Fruit fly (Drosophila melanogaster): ENCODE results near the gene Nsun5.

The Nsun5 gene

DNA sequence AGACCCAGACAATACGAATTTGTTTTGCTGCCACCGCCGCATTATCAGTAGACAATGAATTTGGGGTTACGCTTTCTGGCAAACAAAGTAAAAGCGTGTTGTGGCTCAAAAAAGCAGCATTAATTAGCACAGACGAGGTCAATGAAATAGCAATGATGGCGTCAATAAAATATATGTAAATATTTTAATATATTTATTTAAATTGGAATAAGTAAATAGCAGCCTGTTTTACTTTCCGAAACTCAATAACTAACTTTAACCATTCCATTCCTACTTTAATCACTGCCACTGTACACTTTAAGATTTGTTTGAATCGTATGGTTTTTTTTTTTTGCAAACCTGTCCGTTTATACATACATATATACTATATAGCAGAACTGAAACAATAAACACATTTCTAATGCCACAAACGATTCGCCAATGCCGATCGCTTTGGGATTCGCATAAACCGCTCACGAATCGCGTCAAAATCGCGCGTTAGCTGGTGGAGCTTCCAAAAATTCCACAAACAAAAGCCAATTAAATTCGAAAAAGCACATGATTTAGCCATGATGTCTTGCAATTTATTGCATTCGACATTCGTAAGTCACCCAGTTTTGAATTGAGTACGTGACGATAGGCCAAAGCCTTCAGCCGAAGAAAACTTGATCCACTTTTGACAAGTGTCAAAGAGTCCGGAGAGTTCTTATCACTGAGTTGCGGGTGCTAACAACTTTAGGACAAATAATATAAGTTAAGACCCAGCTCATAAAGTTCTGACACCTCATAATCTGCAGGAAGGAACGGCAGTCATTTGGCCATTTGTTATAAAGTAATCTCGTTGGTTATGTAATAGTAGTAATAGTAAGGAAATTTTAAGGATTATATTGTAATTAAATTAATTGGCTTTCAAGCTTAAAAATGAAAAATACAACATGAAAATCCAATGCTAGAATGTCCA, 10.0 kb downstream of the Nsun5 start:
- TF ChIP-seq fd96Ca (GFP tag; IDR thresholded peaks at IDR 0.05) (no peak), CG9948 (tag; optimal IDR thresholded peaks at IDR 0.05) (no peak), Pif1B (GFP tag; optimal IDR thresholded peaks at IDR 0.05) (no peak), Ets98B (GFP tag; IDR thresholded peaks at IDR 0.05) (peak; percentile 67), CG32121 (GFP tag; IDR thresholded peaks at IDR 0.05) (peak; percentile 62), Pif1A (GFP tag; optimal IDR thresholded peaks at IDR 0.05) (peak; percentile 14), gl (tag; optimal IDR thresholded peaks at IDR 0.05) (no peak), Snoo (tag; optimal IDR thresholded peaks at IDR 0.05) (peak; percentile 13), CG15710 (tag; optimal IDR thresholded peaks at IDR 0.05) (peak; percentile 2), CG17806 (tag; optimal IDR thresholded peaks at IDR 0.05) (no peak), rn (GFP tag; IDR thresholded peaks at IDR 0.05) (no peak), CG8301 (tag; optimal IDR thresholded peaks at IDR 0.05) (no peak), CG13204 (GFP tag; optimal IDR thresholded peaks at IDR 0.05) (no peak), CG34367 (tag; optimal IDR thresholded peaks at IDR 0.05) (no peak), CG8159 (tag; optimal IDR thresholded peaks at IDR 0.05) (peak; percentile 9), CG14655 (GFP tag; optimal IDR thresholded peaks at IDR 0.05) (no peak), CG10348 (GFP tag; IDR thresholded peaks at IDR 0.05) (no peak), D1 (tag; optimal IDR thresholded peaks at IDR 0.05) (no peak), EcR (GFP tag; optimal IDR thresholded peaks at IDR 0.05) (no peak), CG12605 (GFP tag; IDR thresholded peaks at IDR 0.05) (peak; percentile 45; the same call in 1 of the 2 replicates), CG4496 (GFP tag; IDR thresholded peaks at IDR 0.05) (peak; percentile 44; the same call in 1 of the 3 replicates)

DNA sequence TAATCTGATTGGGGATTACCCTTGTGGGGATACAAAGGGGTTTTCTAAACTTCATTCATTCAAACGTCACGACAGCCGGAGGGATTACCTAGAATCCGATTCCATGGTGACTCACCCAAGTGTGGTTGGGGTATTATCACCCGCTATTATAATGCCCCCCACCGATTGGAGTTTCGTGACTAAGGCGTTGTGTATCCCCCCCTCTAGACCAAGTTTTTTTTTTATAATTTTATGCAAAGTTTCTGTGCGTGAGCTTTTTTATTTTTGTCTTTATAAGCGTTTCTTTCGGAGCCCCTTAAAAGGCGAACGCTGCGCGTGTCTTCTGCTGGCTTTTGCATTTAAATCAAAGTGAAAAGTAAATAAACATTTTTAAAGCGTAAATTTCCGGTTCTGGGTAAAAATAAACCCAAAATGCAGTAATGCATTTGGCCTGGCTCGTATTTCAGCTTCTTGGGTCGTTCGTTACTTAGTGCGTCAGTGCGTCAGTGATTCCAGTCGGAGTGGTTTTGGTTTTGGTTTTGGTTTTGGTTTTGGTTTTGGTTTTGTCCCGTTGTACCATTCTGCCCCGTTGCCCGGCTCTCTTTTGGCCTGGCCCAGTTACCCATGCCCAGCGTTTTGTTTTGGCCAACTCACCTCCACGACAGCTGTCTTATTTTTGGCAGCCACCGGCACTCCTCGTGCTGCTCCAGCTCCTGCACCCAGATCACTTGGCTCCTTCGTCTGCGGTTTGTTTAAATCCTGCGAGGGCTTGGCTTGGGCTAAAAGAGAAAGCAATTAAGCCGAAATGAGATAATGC, 11.0 kb downstream of the Nsun5 start:
- no peak for TF ChIP-seq gl (tag; optimal IDR thresholded peaks at IDR 0.05)
- no peak for TF ChIP-seq Pif1A (GFP tag; optimal IDR thresholded peaks at IDR 0.05)
- TF ChIP-seq Ets98B (GFP tag; IDR thresholded peaks at IDR 0.05): no peak
- no peak for TF ChIP-seq Pif1B (GFP tag; optimal IDR thresholded peaks at IDR 0.05)
- no peak for TF ChIP-seq D1 (tag; optimal IDR thresholded peaks at IDR 0.05)
- no peak for TF ChIP-seq CG17806 (tag; optimal IDR thresholded peaks at IDR 0.05)
- no peak for TF ChIP-seq CG12605 (GFP tag; IDR thresholded peaks at IDR 0.05)
- no peak for TF ChIP-seq CG14655 (GFP tag; optimal IDR thresholded peaks at IDR 0.05)
- no peak for TF ChIP-seq CG15710 (tag; optimal IDR thresholded peaks at IDR 0.05)
- TF ChIP-seq CG10348 (GFP tag; IDR thresholded peaks at IDR 0.05): no peak
- no peak for TF ChIP-seq fd96Ca (GFP tag; IDR thresholded peaks at IDR 0.05)
- no peak for TF ChIP-seq CG34367 (tag; optimal IDR thresholded peaks at IDR 0.05)
- TF ChIP-seq CG8159 (tag; optimal IDR thresholded peaks at IDR 0.05): no peak
- no peak for TF ChIP-seq Snoo (tag; optimal IDR thresholded peaks at IDR 0.05)
- TF ChIP-seq CG4496 (GFP tag; IDR thresholded peaks at IDR 0.05): no peak
- TF ChIP-seq rn (GFP tag; IDR thresholded peaks at IDR 0.05): no peak

DNA sequence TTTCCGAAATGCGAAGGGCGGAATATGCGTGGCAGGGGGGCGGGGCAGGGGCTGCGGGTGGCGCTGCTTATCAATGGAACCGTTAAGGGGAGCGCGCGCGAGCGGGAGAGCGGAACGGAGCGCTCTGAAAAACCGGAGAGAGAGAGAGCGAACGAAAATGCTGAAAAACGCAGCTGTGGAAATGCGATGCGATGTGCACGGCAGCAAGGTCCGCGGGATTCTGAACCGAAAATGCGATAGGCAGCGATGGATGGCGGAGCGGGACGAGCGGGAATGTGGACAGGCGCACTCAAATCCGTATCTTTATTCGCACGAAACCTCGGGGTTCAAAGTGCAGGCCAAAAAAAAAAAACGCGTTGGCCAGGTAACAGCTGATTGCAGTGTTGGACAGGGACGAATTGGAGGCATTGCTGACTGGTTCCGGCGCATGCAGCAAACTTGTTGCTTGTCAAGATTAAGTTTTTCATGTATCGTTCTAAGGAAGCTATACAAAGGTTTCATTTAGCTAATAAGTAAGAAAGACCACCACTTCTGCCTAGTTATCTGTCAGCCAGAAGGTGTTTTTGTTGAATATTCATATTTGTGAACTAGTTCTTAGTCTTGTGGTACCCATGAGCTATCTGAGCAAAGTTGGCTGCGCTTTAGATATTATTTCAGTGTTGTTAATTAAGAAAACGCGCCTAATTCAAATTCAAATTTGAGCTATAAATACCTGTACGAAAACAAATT, 14.4 kb downstream of the Nsun5 start, which contains the start of gene Ppcs:
Gene Ppcs (minus strand): TSS at position 400 of the 729 bp plus-strand sequence.
- TF ChIP-seq CG34367 (tag; optimal IDR thresholded peaks at IDR 0.05) (peak; percentile 40), Pif1B (GFP tag; optimal IDR thresholded peaks at IDR 0.05) (peak; percentile 84), CG32121 (GFP tag; IDR thresholded peaks at IDR 0.05) (peak; percentile 82), CG12605 (GFP tag; IDR thresholded peaks at IDR 0.05) (peak; percentile 89), CG8159 (tag; optimal IDR thresholded peaks at IDR 0.05) (peak; percentile 63), CG15710 (tag; optimal IDR thresholded peaks at IDR 0.05) (peak; percentile 48), CG13204 (GFP tag; optimal IDR thresholded peaks at IDR 0.05) (peak; percentile 92), CG4496 (GFP tag; IDR thresholded peaks at IDR 0.05) (peak; percentile 90), CG17806 (tag; optimal IDR thresholded peaks at IDR 0.05) (peak; percentile 40), CG10348 (GFP tag; IDR thresholded peaks at IDR 0.05) (0 out of 2 replicates have a peak, but pooled peaks have one; percentile 7), D1 (tag; optimal IDR thresholded peaks at IDR 0.05) (no peak), Pif1A (GFP tag; optimal IDR thresholded peaks at IDR 0.05) (peak; percentile 87), CG14655 (GFP tag; optimal IDR thresholded peaks at IDR 0.05) (peak; percentile 82), rn (GFP tag; IDR thresholded peaks at IDR 0.05) (no peak), gl (tag; optimal IDR thresholded peaks at IDR 0.05) (peak; percentile 94), Snoo (tag; optimal IDR thresholded peaks at IDR 0.05) (peak; percentile 77), CG8301 (tag; optimal IDR thresholded peaks at IDR 0.05) (peak; percentile 76), fd96Ca (GFP tag; IDR thresholded peaks at IDR 0.05) (peak; percentile 74), CG9948 (tag; optimal IDR thresholded peaks at IDR 0.05) (peak; percentile 37), EcR (GFP tag; optimal IDR thresholded peaks at IDR 0.05) (peak; percentile 27), Ets98B (GFP tag; IDR thresholded peaks at IDR 0.05) (peak; percentile 81; the same call in 1 of the 2 replicates)

DNA sequence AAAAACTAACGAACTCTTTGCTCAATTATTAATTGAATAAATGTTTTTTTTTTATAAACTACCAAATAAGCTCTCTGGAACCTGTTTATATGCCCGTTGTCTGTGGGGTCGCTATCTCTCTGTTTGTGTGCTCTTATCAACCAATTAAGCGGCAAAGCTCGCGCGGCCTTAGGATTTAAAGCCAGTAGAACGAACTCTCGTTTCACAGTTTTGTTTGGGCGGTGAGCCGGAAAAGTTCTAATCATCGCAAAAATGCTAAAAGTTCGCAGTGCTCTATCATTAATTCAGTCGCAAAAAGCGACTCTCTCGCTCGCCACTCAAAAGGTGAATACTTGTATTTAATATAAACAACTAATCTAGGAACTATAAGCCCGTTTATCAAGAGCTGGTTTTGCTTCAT, 27.1 kb downstream of the Nsun5 start, which contains the start of gene Cyp12a4:
Gene Cyp12a4 (plus strand): TSS at position 202 of the 400 bp plus-strand sequence.
- TF ChIP-seq rn (GFP tag; IDR thresholded peaks at IDR 0.05) (no peak), Ets98B (GFP tag; IDR thresholded peaks at IDR 0.05) (no peak), CG13204 (GFP tag; optimal IDR thresholded peaks at IDR 0.05) (no peak), Pif1B (GFP tag; optimal IDR thresholded peaks at IDR 0.05) (no peak), gl (tag; optimal IDR thresholded peaks at IDR 0.05) (no peak)
